Worm (Caenorhabditis elegans) whole organism, late embryonic: ENCODE data around the gene spe-49.

Source experiments
- elt-2 ChIP-seq: sonication (generic microtip); optimal IDR thresholded peaks from 2 replicates; lab custom pipeline; 2016; ENCODE audit warnings: missing genetic modification reagents, missing genetic modification characterization, missing compliant biosample characterization
- fkh-6 ChIP-seq: sonication (generic microtip); optimal IDR thresholded peaks from 2 replicates; lab custom pipeline; 2016; ENCODE audit warnings: missing genetic modification characterization, missing compliant biosample characterization
- gmeb-2 ChIP-seq: sonication (generic microtip); optimal IDR thresholded peaks from 2 replicates; lab custom pipeline; 2016; ENCODE audit warnings: missing genetic modification characterization, inconsistent platforms, missing compliant biosample characterization
- hlh-13 ChIP-seq: fragments of 200-800 bp; sonication (Bioruptor generic); optimal IDR thresholded peaks from 2 replicates; lab custom pipeline; 2018; ENCODE audit warnings: mild to moderate bottlenecking, missing genetic modification characterization, missing compliant biosample characterization
- nhr-11 ChIP-seq: fragments of 150-350 bp; optimal IDR thresholded peaks from 2 replicates; lab custom pipeline; 2014; ENCODE audit warnings: missing biosample characterization, missing genetic modification characterization
- pqm-1 ChIP-seq: sonication (generic microtip); optimal IDR thresholded peaks from 2 replicates; lab custom pipeline; 2016; ENCODE audit warnings: missing genetic modification characterization, missing compliant biosample characterization
- sox-2 ChIP-seq: fragments of 200-800 bp; sonication (Bioruptor generic); IDR thresholded peaks from 2 replicates; pipeline ENCODE4 v1.3.6; 2022; ENCODE audit warnings: missing genetic modification reagents, missing genetic modification characterization, missing compliant biosample characterization
- tbx-7 ChIP-seq: sonication (generic microtip); optimal IDR thresholded peaks from 2 replicates; lab custom pipeline; 2016; ENCODE audit warnings: missing genotype, missing genetic modification characterization, missing compliant biosample characterization
- unc-55 ChIP-seq: sonication (generic microtip); optimal IDR thresholded peaks from 2 replicates; lab custom pipeline; 2017; ENCODE audit warnings: missing biosample characterization, missing genetic modification reagents, missing genetic modification characterization
- zip-5 ChIP-seq: sonication (generic microtip); optimal IDR thresholded peaks from 2 replicates; lab custom pipeline; 2016; ENCODE audit warnings: missing genetic modification characterization, missing compliant biosample characterization

ce11 chrV:6247397-6247796 lies 33.8 kb upstream of the spe-49 start:
- TF ChIP-seq hlh-13 (GFP tag; lab: Kevin White, UChicago), result no peak
- TF ChIP-seq gmeb-2 (tag; lab: Kevin White, UChicago), result no peak
- no peak for TF ChIP-seq tbx-7
- no peak for TF ChIP-seq pqm-1
- no peak for TF ChIP-seq fkh-6 (tag; lab: Kevin White, UChicago)
- no peak for TF ChIP-seq unc-55 (GFP tag; lab: Kevin White, UChicago)
- no peak for TF ChIP-seq zip-5 (tag; lab: Kevin White, UChicago)
- no peak for TF ChIP-seq nhr-11 (tag; lab: Kevin White, UChicago)
- peak; percentile 15 for TF ChIP-seq elt-2 (tag; lab: Kevin White, UChicago)
- no peak for TF ChIP-seq sox-2 (GFP tag; lab: Robert Waterston, UW)
